Worm (Caenorhabditis elegans): ENCODE data around the gene tmem-231.

DNA sequence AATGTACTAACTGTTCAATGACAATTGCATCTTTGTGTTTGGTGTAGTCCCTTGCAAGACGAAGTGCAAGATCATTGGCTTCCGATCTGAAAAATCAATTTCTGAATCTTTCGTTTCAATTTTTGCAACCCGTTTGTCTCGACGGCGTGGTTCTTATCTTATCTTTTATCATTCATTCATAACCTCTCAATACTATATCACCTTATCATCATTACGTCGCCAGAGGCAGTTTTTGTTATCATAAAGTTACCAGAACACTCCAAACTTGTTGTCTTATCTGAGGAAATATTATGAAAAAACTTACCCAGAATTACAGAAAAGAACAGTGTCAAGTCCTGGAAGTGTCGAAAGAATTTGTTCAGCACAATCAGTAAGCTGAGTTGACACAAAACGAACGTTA lies 23.9 kb downstream of the tmem-231 start:
- TF ChIP-seq him-1 (tag; optimal IDR thresholded peaks at IDR 0.05): no peak
- TF ChIP-seq dao-5 (tag; optimal IDR thresholded peaks at IDR 0.05): no peak

Data from whole organism, L4/young adult.